Fruit fly (Drosophila melanogaster) S2 (cell line): ENCODE data around the gene tal-1A.

Source experiments
- CG8478 ChIP-seq: fragments of >200 bp; optimal IDR thresholded peaks from 2 replicates; lab custom pipeline; 2018
- CTCF ChIP-seq, 2 experiments: fragments of >200 bp; optimal IDR thresholded peaks; 2 replicates each; lab custom pipeline; 2018

tal-1A gene

DNA sequence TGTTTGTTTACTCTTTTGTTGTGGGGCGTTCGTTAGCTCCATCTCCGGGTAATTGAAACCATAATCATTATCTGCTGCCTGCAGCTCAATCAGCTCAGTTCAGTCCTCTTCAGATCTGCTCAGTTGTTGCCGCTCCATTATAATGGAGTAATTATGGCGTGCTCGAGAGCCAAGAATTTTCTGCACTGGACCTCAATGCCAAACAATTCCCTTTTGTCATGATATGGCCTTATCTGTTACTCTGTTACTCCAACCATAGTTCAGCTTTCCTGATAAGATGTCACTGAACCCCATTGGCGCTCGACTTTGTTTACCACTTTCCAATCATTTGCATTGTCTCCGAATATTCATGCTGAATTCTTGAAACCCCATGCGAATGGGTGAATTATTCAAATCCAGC is 22.1 kb upstream of the tal-1A start:
- TF ChIP-seq CG8478 (lab: Kevin White, UChicago) (no peak), CTCF (optimal IDR thresholded peaks at IDR 0.05; lab: Kevin White, UChicago) (no peak)

- TF ChIP-seq CG8478 (lab: Kevin White, UChicago) (no peak), CTCF (optimal IDR thresholded peaks at IDR 0.05; lab: Kevin White, UChicago) (no peak)
Measured at dm6 chr3R:13793105-13793978, 19.6 kb upstream of the tal-1A start.

DNA sequence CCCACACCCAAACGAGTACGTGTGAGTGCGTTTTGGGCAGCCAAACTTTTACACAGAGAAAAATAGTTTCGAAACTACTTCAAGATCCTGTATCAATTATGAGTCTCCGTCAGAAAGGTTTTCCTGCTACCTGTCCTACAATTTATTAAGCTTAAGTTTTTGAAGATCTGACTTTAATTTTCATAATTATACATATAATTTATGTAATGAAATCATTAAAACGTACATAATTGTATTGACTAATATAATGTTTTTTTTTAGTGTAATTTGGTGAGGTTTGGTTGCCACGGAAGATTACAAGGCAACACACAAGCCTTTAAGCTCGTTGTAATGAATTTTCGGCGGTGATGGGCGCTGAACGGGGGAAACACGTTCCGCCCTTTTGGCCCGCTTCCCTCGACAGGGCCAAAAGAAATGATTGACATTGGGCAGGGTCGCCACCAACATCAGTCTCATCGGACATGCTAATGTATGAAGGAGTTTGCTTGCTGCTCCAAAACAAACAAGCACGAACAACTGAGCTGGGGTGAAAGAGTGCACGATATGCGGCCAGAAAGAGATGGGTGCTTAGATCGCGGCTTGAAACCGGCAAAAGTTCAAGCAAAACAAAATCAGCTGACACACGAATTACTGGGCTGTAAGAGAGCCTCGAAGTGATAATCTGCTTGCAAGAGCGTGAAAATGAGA is 18.8 kb upstream of the tal-1A start:
- TF ChIP-seq CTCF (optimal IDR thresholded peaks at IDR 0.05; lab: Kevin White, UChicago) (no peak), CG8478 (lab: Kevin White, UChicago) (no peak)

DNA sequence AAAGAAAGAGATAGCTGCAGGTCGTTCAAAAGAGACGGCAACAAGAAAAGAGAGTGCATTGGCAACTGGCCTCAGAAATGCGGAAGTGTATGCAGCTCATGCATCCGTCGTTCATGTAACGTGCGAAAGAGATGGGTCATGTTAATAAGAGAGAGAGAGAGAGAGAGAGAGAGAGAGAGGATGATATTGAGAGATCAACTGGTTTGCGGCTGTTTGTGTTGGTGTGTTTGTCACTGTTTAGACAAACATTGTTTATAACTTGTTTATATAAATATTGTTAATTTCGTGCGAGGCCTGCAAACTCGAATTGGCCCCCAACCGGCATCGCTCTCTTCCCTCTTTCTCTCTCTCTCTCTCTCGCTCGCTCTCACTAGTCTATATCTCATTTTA is 18.2 kb upstream of the tal-1A start:
- TF ChIP-seq CTCF (optimal IDR thresholded peaks at IDR 0.05; lab: Kevin White, UChicago) (no peak), CG8478 (lab: Kevin White, UChicago) (no peak)

DNA sequence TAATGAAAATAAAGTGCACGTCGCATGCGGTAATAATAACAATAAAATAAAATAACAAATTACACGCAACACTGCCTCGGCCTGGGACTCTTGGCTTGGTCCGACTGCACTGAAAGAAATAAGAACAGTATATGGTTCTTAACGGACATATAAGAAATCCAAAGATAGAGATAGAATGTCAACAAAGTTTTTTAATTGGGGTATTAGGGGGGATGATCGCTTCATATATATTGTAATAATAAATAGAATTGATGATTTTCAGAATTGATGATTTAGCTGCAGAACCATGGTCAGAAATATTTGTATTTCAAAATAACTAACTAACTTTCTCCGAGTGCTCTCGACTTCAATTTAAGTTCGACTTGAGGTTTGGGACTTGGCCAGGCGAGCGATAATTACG is 16.8 kb upstream of the tal-1A start:
- TF ChIP-seq CTCF (optimal IDR thresholded peaks at IDR 0.05; lab: Kevin White, UChicago) (no peak), CG8478 (lab: Kevin White, UChicago) (no peak)

- TF ChIP-seq CG8478 (lab: Kevin White, UChicago), result no peak
- no peak for TF ChIP-seq CTCF (optimal IDR thresholded peaks at IDR 0.05; lab: Kevin White, UChicago)
Measured at dm6 chr3R:13796607-13797246, 16.2 kb upstream of the tal-1A start.

- TF ChIP-seq CG8478 (lab: Kevin White, UChicago), result no peak
- TF ChIP-seq CTCF (optimal IDR thresholded peaks at IDR 0.05; lab: Kevin White, UChicago), result no peak
Measured at dm6 chr3R:13797269-13797677, 15.6 kb upstream of the tal-1A start.

DNA sequence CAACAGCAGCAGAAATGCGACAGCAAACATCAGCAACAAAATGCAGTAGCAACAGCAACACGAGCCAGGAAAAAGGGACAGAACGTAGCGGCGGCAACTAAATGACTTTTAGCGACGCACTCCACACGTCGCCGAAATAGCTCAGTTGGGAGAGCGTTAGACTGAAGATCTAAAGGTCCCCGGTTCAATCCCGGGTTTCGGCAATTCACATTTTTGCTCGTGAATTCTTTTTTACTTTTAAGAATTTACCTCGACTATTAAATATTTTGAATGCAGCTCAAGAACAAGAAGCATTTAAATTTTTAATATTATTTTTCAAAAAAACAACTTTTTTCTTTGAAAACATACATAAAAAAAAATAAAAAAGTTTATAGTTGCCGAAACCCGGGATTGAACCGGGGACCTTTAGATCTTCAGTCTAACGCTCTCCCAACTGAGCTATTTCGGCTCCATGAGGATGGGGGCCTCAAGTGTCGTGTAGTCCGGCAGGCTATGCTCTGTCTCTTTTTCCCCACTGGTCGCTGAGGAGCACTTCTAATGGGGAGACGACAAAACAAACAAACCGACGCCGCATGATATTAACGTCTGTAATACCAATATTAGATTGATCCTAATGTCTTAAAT is 15.0 kb upstream of the tal-1A start:
- TF ChIP-seq CTCF (optimal IDR thresholded peaks at IDR 0.05; lab: Kevin White, UChicago), result no peak
- no peak for TF ChIP-seq CG8478 (lab: Kevin White, UChicago)

dm6 chr3R:13799567-13800429 is 13.1 kb upstream of the tal-1A start:
- TF ChIP-seq CG8478 (lab: Kevin White, UChicago) (no peak), CTCF (optimal IDR thresholded peaks at IDR 0.05; lab: Kevin White, UChicago) (no peak)

- TF ChIP-seq CG8478 (lab: Kevin White, UChicago) (no peak), CTCF (optimal IDR thresholded peaks at IDR 0.05; lab: Kevin White, UChicago) (no peak)
Measured at dm6 chr3R:13800430-13800848, 12.5 kb upstream of the tal-1A start.

dm6 chr3R:13801184-13802056 is 11.5 kb upstream of the tal-1A start:
- TF ChIP-seq CG8478 (lab: Kevin White, UChicago) (no peak), CTCF (optimal IDR thresholded peaks at IDR 0.05; lab: Kevin White, UChicago) (no peak)

DNA sequence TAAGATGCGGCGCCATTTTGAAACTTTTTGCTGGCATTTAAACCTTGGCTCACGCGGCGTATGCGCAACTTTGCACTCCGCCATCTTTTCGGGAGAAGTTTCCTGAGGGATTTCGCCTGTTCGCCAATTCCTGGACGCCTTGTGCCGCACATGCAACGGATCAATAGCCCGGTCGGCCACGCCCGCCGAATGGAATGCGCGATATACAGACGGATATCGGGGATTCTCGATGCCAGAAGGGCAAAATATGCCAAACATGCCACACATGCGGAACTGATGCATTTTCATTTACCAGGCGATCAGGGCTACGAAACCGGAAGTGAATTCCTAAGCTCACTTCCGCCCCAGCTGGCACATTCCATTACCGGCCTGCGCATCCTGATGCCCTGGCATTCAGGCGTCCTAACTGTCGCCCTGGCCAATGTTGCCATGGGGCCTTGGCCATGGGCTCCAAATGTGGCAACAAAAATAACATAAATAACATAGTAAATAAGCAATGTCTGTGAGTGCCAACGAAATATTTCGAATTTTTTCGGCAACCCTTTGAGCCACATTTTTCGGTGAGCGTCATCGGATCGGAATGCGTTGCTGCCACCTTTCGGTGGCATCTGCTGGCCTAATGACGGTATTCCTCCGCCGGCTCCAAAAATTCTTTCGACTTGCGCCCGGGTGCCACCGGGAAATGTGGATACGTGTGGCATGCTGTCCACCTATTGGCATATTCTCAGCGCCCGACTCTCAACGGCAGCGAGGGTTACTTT is 10.7 kb upstream of the tal-1A start:
- TF ChIP-seq CG8478 (lab: Kevin White, UChicago) (no peak), CTCF (optimal IDR thresholded peaks at IDR 0.05; lab: Kevin White, UChicago) (no peak)
